Fruit fly (Drosophila melanogaster): Measurements from ENCODE around the gene CG43125.

Gene CG43125

dm6 chr3R:28263522-28263921, at the start of gene CG43125:
TSS of gene CG43125 (minus strand) at chr3R:28263622.
- TF ChIP-seq Myc (optimal IDR thresholded peaks at IDR 0.05) (no peak), ttk (optimal IDR thresholded peaks at IDR 0.05) (no peak), insv (optimal IDR thresholded peaks at IDR 0.05) (no peak), h (optimal IDR thresholded peaks at IDR 0.05) (no peak), Sin3A (optimal IDR thresholded peaks at IDR 0.05) (no peak), psq (optimal IDR thresholded peaks at IDR 0.05) (no peak)

- TF ChIP-seq psq (optimal IDR thresholded peaks at IDR 0.05) (no peak), h (optimal IDR thresholded peaks at IDR 0.05) (no peak), insv (optimal IDR thresholded peaks at IDR 0.05) (no peak), ttk (optimal IDR thresholded peaks at IDR 0.05) (no peak), Myc (optimal IDR thresholded peaks at IDR 0.05) (no peak), Sin3A (optimal IDR thresholded peaks at IDR 0.05) (no peak)
Observed at dm6 chr3R:28307926-28308746, 44.7 kb upstream of the CG43125 start.

dm6 chr3R:28305959-28306358, 42.5 kb upstream of the CG43125 start:
- TF ChIP-seq Myc (optimal IDR thresholded peaks at IDR 0.05) = no peak
- TF ChIP-seq Sin3A (optimal IDR thresholded peaks at IDR 0.05) = no peak
- TF ChIP-seq h (optimal IDR thresholded peaks at IDR 0.05) = no peak
- TF ChIP-seq psq (optimal IDR thresholded peaks at IDR 0.05) = no peak
- no peak for TF ChIP-seq insv (optimal IDR thresholded peaks at IDR 0.05)
- no peak for TF ChIP-seq ttk (optimal IDR thresholded peaks at IDR 0.05)

- no peak for TF ChIP-seq ttk (optimal IDR thresholded peaks at IDR 0.05)
- no peak for TF ChIP-seq psq (optimal IDR thresholded peaks at IDR 0.05)
- TF ChIP-seq Sin3A (optimal IDR thresholded peaks at IDR 0.05) = no peak
- TF ChIP-seq Myc (optimal IDR thresholded peaks at IDR 0.05) = no peak
- TF ChIP-seq h (optimal IDR thresholded peaks at IDR 0.05) = no peak
- TF ChIP-seq insv (optimal IDR thresholded peaks at IDR 0.05) = no peak
Observed at dm6 chr3R:28304505-28304904, 41.1 kb upstream of the CG43125 start, which contains the start of gene CG12516. TSS of gene CG12516 (minus strand) at chr3R:28304605.

- TF ChIP-seq insv (optimal IDR thresholded peaks at IDR 0.05) (no peak), Myc (optimal IDR thresholded peaks at IDR 0.05) (no peak), Sin3A (optimal IDR thresholded peaks at IDR 0.05) (no peak), ttk (optimal IDR thresholded peaks at IDR 0.05) (no peak), h (optimal IDR thresholded peaks at IDR 0.05) (no peak), psq (optimal IDR thresholded peaks at IDR 0.05) (no peak)
Observed at dm6 chr3R:28297513-28297912, 34.1 kb upstream of the CG43125 start.

dm6 chr3R:28293748-28294147, 30.3 kb upstream of the CG43125 start, which contains the start of gene UQCR-14L:
TSS of gene UQCR-14L (plus strand) at chr3R:28294048.
- TF ChIP-seq ttk (optimal IDR thresholded peaks at IDR 0.05) = no peak
- no peak for TF ChIP-seq Myc (optimal IDR thresholded peaks at IDR 0.05)
- no peak for TF ChIP-seq psq (optimal IDR thresholded peaks at IDR 0.05)
- no peak for TF ChIP-seq h (optimal IDR thresholded peaks at IDR 0.05)
- TF ChIP-seq insv (optimal IDR thresholded peaks at IDR 0.05) = no peak
- TF ChIP-seq Sin3A (optimal IDR thresholded peaks at IDR 0.05) = no peak

dm6 chr3R:28292498-28292897, 29.1 kb upstream of the CG43125 start, which contains the start of gene Mst98Cb:
TSS of gene Mst98Cb (plus strand) at chr3R:28292798.
- TF ChIP-seq h (optimal IDR thresholded peaks at IDR 0.05) (no peak), psq (optimal IDR thresholded peaks at IDR 0.05) (no peak), Myc (optimal IDR thresholded peaks at IDR 0.05) (no peak), ttk (optimal IDR thresholded peaks at IDR 0.05) (no peak), Sin3A (optimal IDR thresholded peaks at IDR 0.05) (no peak), insv (optimal IDR thresholded peaks at IDR 0.05) (no peak)

- TF ChIP-seq insv (optimal IDR thresholded peaks at IDR 0.05) (no peak), psq (optimal IDR thresholded peaks at IDR 0.05) (no peak), ttk (optimal IDR thresholded peaks at IDR 0.05) (no peak), h (optimal IDR thresholded peaks at IDR 0.05) (no peak), Myc (optimal IDR thresholded peaks at IDR 0.05) (no peak), Sin3A (optimal IDR thresholded peaks at IDR 0.05) (no peak)
Observed at dm6 chr3R:28291038-28291437, 27.6 kb upstream of the CG43125 start, which contains the start of gene Mst98Ca. TSS of gene Mst98Ca (plus strand) at chr3R:28291338.

dm6 chr3R:28283419-28283818, 20.0 kb upstream of the CG43125 start, which contains the start of gene CG34437:
TSS of gene CG34437 (plus strand) at chr3R:28283719.
- TF ChIP-seq h (optimal IDR thresholded peaks at IDR 0.05) (no peak), Sin3A (optimal IDR thresholded peaks at IDR 0.05) (no peak), psq (optimal IDR thresholded peaks at IDR 0.05) (no peak), ttk (optimal IDR thresholded peaks at IDR 0.05) (no peak), Myc (optimal IDR thresholded peaks at IDR 0.05) (no peak), insv (optimal IDR thresholded peaks at IDR 0.05) (no peak)

- no peak for TF ChIP-seq insv (optimal IDR thresholded peaks at IDR 0.05)
- TF ChIP-seq ttk (optimal IDR thresholded peaks at IDR 0.05) = no peak
- no peak for TF ChIP-seq Sin3A (optimal IDR thresholded peaks at IDR 0.05)
- no peak for TF ChIP-seq h (optimal IDR thresholded peaks at IDR 0.05)
- no peak for TF ChIP-seq psq (optimal IDR thresholded peaks at IDR 0.05)
- no peak for TF ChIP-seq Myc (optimal IDR thresholded peaks at IDR 0.05)
Observed at dm6 chr3R:28282280-28282679, 18.9 kb upstream of the CG43125 start, which contains the start of gene CG34436. TSS of gene CG34436 (plus strand) at chr3R:28282580.

dm6 chr3R:28264673-28265072, 1.3 kb upstream of the CG43125 start, which contains the start of gene CG43124:
TSS of gene CG43124 (minus strand) at chr3R:28264773.
- TF ChIP-seq psq (optimal IDR thresholded peaks at IDR 0.05) = no peak
- TF ChIP-seq Sin3A (optimal IDR thresholded peaks at IDR 0.05) = no peak
- TF ChIP-seq ttk (optimal IDR thresholded peaks at IDR 0.05) = no peak
- TF ChIP-seq Myc (optimal IDR thresholded peaks at IDR 0.05) = no peak
- TF ChIP-seq h (optimal IDR thresholded peaks at IDR 0.05) = no peak
- no peak for TF ChIP-seq insv (optimal IDR thresholded peaks at IDR 0.05)

- TF ChIP-seq insv (optimal IDR thresholded peaks at IDR 0.05) (no peak), h (optimal IDR thresholded peaks at IDR 0.05) (no peak), ttk (optimal IDR thresholded peaks at IDR 0.05) (no peak), psq (optimal IDR thresholded peaks at IDR 0.05) (no peak), Myc (optimal IDR thresholded peaks at IDR 0.05) (no peak), Sin3A (optimal IDR thresholded peaks at IDR 0.05) (no peak)
Observed at dm6 chr3R:28237797-28238196, 25.6 kb downstream of the CG43125 start.
